Worm (Caenorhabditis elegans) whole organism, late embryonic: Measurements from ENCODE around the gene C45B2.2.

Experiments used
- K09A11.1 ChIP-seq: sonication (generic microtip); optimal IDR thresholded peaks from 2 replicates; lab custom pipeline; 2017; ENCODE audit warnings: antibody characterized with exemption, mild to moderate bottlenecking, missing genetic modification characterization, missing compliant biosample characterization; ENCODE audit not compliant: insufficient read depth
- ama-1 ChIP-seq: fragments of 150-350 bp; optimal IDR thresholded peaks from 2 replicates; lab custom pipeline; 2014
- ceh-34 ChIP-seq: sonication (generic microtip); optimal IDR thresholded peaks from 2 replicates; lab custom pipeline; 2016; ENCODE audit warnings: mild to moderate bottlenecking, missing genetic modification characterization, missing compliant biosample characterization
- che-1 ChIP-seq: sonication (generic microtip); optimal IDR thresholded peaks from 2 replicates; lab custom pipeline; 2016; ENCODE audit warnings: mild to moderate bottlenecking, missing genetic modification characterization, missing compliant biosample characterization
- elt-2 ChIP-seq: sonication (generic microtip); optimal IDR thresholded peaks from 2 replicates; lab custom pipeline; 2016; ENCODE audit warnings: missing genetic modification reagents, missing genetic modification characterization, missing compliant biosample characterization
- fkh-10 ChIP-seq: fragments of 150-350 bp; optimal IDR thresholded peaks from 2 replicates; lab custom pipeline; 2014; ENCODE audit warnings: missing biosample characterization, missing genetic modification reagents, missing genetic modification characterization
- hlh-8 ChIP-seq: sonication (generic microtip); optimal IDR thresholded peaks from 2 replicates; lab custom pipeline; 2016; ENCODE audit warnings: missing genotype, missing genetic modification characterization, missing compliant biosample characterization
- mec-3 ChIP-seq: sonication (generic microtip); optimal IDR thresholded peaks from 2 replicates; lab custom pipeline; 2016; ENCODE audit warnings: borderline replicate concordance, missing genetic modification characterization, missing compliant biosample characterization
- nhr-11 ChIP-seq: fragments of 150-350 bp; optimal IDR thresholded peaks from 2 replicates; lab custom pipeline; 2014; ENCODE audit warnings: missing biosample characterization, missing genetic modification characterization
- npax-4 ChIP-seq: sonication (generic microtip); optimal IDR thresholded peaks from 2 replicates; lab custom pipeline; 2016; ENCODE audit warnings: missing genetic modification characterization, missing compliant biosample characterization
- odd-2 ChIP-seq: sonication (generic microtip); optimal IDR thresholded peaks from 2 replicates; lab custom pipeline; 2017; ENCODE audit warnings: antibody characterized with exemption, mild to moderate bottlenecking, missing genetic modification characterization, missing compliant biosample characterization
- pqm-1 ChIP-seq: sonication (generic microtip); optimal IDR thresholded peaks from 2 replicates; lab custom pipeline; 2016; ENCODE audit warnings: missing genetic modification characterization, missing compliant biosample characterization
- rnt-1 ChIP-seq: sonication (generic microtip); optimal IDR thresholded peaks from 2 replicates; lab custom pipeline; 2016; ENCODE audit warnings: missing genetic modification characterization, missing compliant biosample characterization
- sdc-2 ChIP-seq: sonication (generic microtip); optimal IDR thresholded peaks from 2 replicates; lab custom pipeline; 2016; ENCODE audit warnings: missing genotype, missing genetic modification characterization, missing compliant biosample characterization
- syd-9 ChIP-seq: sonication (generic microtip); optimal IDR thresholded peaks from 2 replicates; lab custom pipeline; 2016; ENCODE audit warnings: mild to moderate bottlenecking, missing genetic modification characterization, moderate library complexity, missing compliant biosample characterization
- unc-55 ChIP-seq: sonication (generic microtip); optimal IDR thresholded peaks from 2 replicates; lab custom pipeline; 2017; ENCODE audit warnings: missing biosample characterization, missing genetic modification reagents, missing genetic modification characterization

Gene C45B2.2

ce11 chrX:6134423-6134822, 49.9 kb downstream of the C45B2.2 start (continued):
- peak; percentile 58 for TF ChIP-seq mec-3 (tag; lab: Kevin White, UChicago)
- TF ChIP-seq sdc-2 (tag; lab: Kevin White, UChicago), result peak; percentile 16
- no peak for TF ChIP-seq rnt-1 (tag; lab: Kevin White, UChicago)
- no peak for TF ChIP-seq nhr-11 (tag; lab: Kevin White, UChicago)
- TF ChIP-seq ama-1 (lab: Kevin White, UChicago), result no peak
- peak; percentile 15 for TF ChIP-seq pqm-1
- no peak for TF ChIP-seq npax-4
- peak; percentile 21 for TF ChIP-seq syd-9 (tag; lab: Kevin White, UChicago)
- peak; percentile 40 for TF ChIP-seq ceh-34 (tag; lab: Kevin White, UChicago)
- no peak for TF ChIP-seq unc-55 (GFP tag; lab: Kevin White, UChicago)
- no peak for TF ChIP-seq fkh-10 (GFP tag; lab: Kevin White, UChicago)
- no peak for TF ChIP-seq elt-2 (tag; lab: Kevin White, UChicago)
- no peak for TF ChIP-seq odd-2 (tag; lab: Kevin White, UChicago)
- peak; percentile 28 for TF ChIP-seq che-1 (tag; lab: Kevin White, UChicago)
- no peak for TF ChIP-seq K09A11.1 (tag; lab: Kevin White, UChicago)
- TF ChIP-seq hlh-8, result peak; percentile 21
